Worm (Caenorhabditis elegans): Measurements from ENCODE around the gene nhr-17.

The nhr-17 gene

ce11 chrX:12640459-12640858, 27.2 kb downstream of the nhr-17 start, which contains the start of gene R09A8.5:
Gene R09A8.5 (minus strand): TSS chrX:12640559.
- TF ChIP-seq unc-62 (GFP tag; optimal IDR thresholded peaks at IDR 0.05): no peak

- TF ChIP-seq unc-62 (GFP tag; optimal IDR thresholded peaks at IDR 0.05): no peak
These were observed 29.7 kb downstream of the nhr-17 start for ce11 chrX:12637978-12638377.

ce11 chrX:12636242-12636641, 31.4 kb downstream of the nhr-17 start:
- no peak for TF ChIP-seq unc-62 (GFP tag; optimal IDR thresholded peaks at IDR 0.05)

ce11 chrX:12635010-12635409, 32.6 kb downstream of the nhr-17 start:
- no peak for TF ChIP-seq unc-62 (GFP tag; optimal IDR thresholded peaks at IDR 0.05)

- no peak for TF ChIP-seq unc-62 (GFP tag; optimal IDR thresholded peaks at IDR 0.05)
These were observed 33.7 kb downstream of the nhr-17 start, which contains the start of gene ivns-1 for ce11 chrX:12633862-12634404. Gene ivns-1 (minus strand): TSS chrX:12634354.

ce11 chrX:12632657-12633056, 35.0 kb downstream of the nhr-17 start:
- TF ChIP-seq unc-62 (GFP tag; optimal IDR thresholded peaks at IDR 0.05): no peak

ce11 chrX:12631446-12631845, 36.2 kb downstream of the nhr-17 start:
- no peak for TF ChIP-seq unc-62 (GFP tag; optimal IDR thresholded peaks at IDR 0.05)

ce11 chrX:12630556-12630955, 37.1 kb downstream of the nhr-17 start:
- no peak for TF ChIP-seq unc-62 (GFP tag; optimal IDR thresholded peaks at IDR 0.05)

ce11 chrX:12630005-12630404, 37.6 kb downstream of the nhr-17 start:
- TF ChIP-seq unc-62 (GFP tag; optimal IDR thresholded peaks at IDR 0.05): no peak

ce11 chrX:12629257-12629656, 38.4 kb downstream of the nhr-17 start:
- no peak for TF ChIP-seq unc-62 (GFP tag; optimal IDR thresholded peaks at IDR 0.05)

ce11 chrX:12627797-12628196, 39.9 kb downstream of the nhr-17 start:
- no peak for TF ChIP-seq unc-62 (GFP tag; optimal IDR thresholded peaks at IDR 0.05)

ce11 chrX:12620310-12620709, 47.3 kb downstream of the nhr-17 start:
- TF ChIP-seq unc-62 (GFP tag; optimal IDR thresholded peaks at IDR 0.05): no peak

ce11 chrX:12619165-12619564, 48.5 kb downstream of the nhr-17 start, which contains the start of gene R09A8.2:
Gene R09A8.2 (plus strand): TSS chrX:12619465.
- TF ChIP-seq unc-62 (GFP tag; optimal IDR thresholded peaks at IDR 0.05): no peak

- TF ChIP-seq unc-62 (GFP tag; optimal IDR thresholded peaks at IDR 0.05): no peak
These were observed 49.2 kb downstream of the nhr-17 start for ce11 chrX:12618447-12618846.
